Fruit fly (Drosophila melanogaster) whole organism, embryonic: Measurements from ENCODE around the gene CG11470.

ENCODE experiments used
- Bteb2 ChIP-seq: fragments of 200-800 bp; sonication (Bioruptor generic); optimal IDR thresholded peaks from 2 replicates; lab custom pipeline; 2016; ENCODE audit warnings: missing biosample characterization, missing genetic modification characterization
- CG10267 ChIP-seq: fragments of 200-800 bp; sonication (Bioruptor generic); optimal IDR thresholded peaks from 2 replicates; lab custom pipeline; 2018; ENCODE audit warnings: missing biosample characterization, mild to moderate bottlenecking, missing genetic modification characterization, moderate library complexity
- CG11398 ChIP-seq: fragments of 200-800 bp; sonication (Bioruptor generic); optimal IDR thresholded peaks from 2 replicates; lab custom pipeline; 2016; ENCODE audit warnings: missing biosample characterization, missing genetic modification characterization
- CG12299 ChIP-seq: fragments of 200-800 bp; sonication (Bioruptor generic); optimal IDR thresholded peaks from 2 replicates; lab custom pipeline; 2018; ENCODE audit warnings: missing biosample characterization, mild to moderate bottlenecking, missing genetic modification characterization
- CG13287 ChIP-seq: fragments of 200-800 bp; sonication (Bioruptor generic); IDR thresholded peaks from 2 replicates; pipeline ENCODE4 v1.3.6; 2022; ENCODE audit warnings: missing biosample characterization, missing genetic modification characterization; ENCODE audit not compliant: partially characterized antibody
- CG14710 ChIP-seq: fragments of 200-800 bp; sonication (Bioruptor generic); optimal IDR thresholded peaks from 3 replicates; lab custom pipeline; 2019; ENCODE audit warnings: missing biosample characterization, mild to moderate bottlenecking, missing genetic modification characterization, moderate library complexity
- CG1603 ChIP-seq: fragments of 200-800 bp; sonication (Bioruptor generic); optimal IDR thresholded peaks from 2 replicates; lab custom pipeline; 2019; ENCODE audit warnings: missing biosample characterization, mild to moderate bottlenecking, missing genetic modification characterization, moderate library complexity
- CG17361 ChIP-seq: fragments of 200-800 bp; sonication (Bioruptor generic); IDR thresholded peaks from 3 replicates; pipeline ENCODE4 v1.3.6; 2022; ENCODE audit warnings: missing biosample characterization, missing genetic modification characterization
- CG18011 ChIP-seq: fragments of 200-800 bp; sonication (Bioruptor generic); optimal IDR thresholded peaks from 2 replicates; lab custom pipeline; 2017; ENCODE audit warnings: missing biosample characterization, missing genetic modification characterization, mild to moderate bottlenecking, moderate library complexity, missing genotype
- CG18764 ChIP-seq: fragments of 200-800 bp; sonication (Bioruptor generic); optimal IDR thresholded peaks from 3 replicates; lab custom pipeline; 2016; ENCODE audit warnings: missing biosample characterization, missing genetic modification characterization
- CG2120 ChIP-seq: fragments of 200-800 bp; sonication (Bioruptor generic); optimal IDR thresholded peaks from 3 replicates; lab custom pipeline; 2016; ENCODE audit warnings: missing biosample characterization, missing genetic modification characterization
- CG30020 ChIP-seq: fragments of 200-800 bp; optimal IDR thresholded peaks from 2 replicates; lab custom pipeline; 2019; ENCODE audit warnings: missing biosample characterization, mild to moderate bottlenecking, missing genetic modification characterization, moderate library complexity
- CG32532 ChIP-seq: fragments of 200-800 bp; sonication (Bioruptor generic); IDR thresholded peaks from 2 replicates; pipeline ENCODE4 v1.3.6; 2022; ENCODE audit warnings: missing biosample characterization, missing genetic modification characterization
- CG3838 ChIP-seq: fragments of 200-800 bp; sonication (Bioruptor generic); optimal IDR thresholded peaks from 3 replicates; lab custom pipeline; 2016; ENCODE audit warnings: missing biosample characterization, missing genetic modification characterization
- CG4617 ChIP-seq: fragments of 200-800 bp; sonication (Bioruptor generic); optimal IDR thresholded peaks from 3 replicates; lab custom pipeline; 2016; ENCODE audit warnings: missing biosample characterization, missing genetic modification characterization, borderline replicate concordance
- CG4730 ChIP-seq: fragments of 200-800 bp; sonication (Bioruptor generic); IDR thresholded peaks from 2 replicates; pipeline ENCODE4 v1.3.6; 2022; ENCODE audit warnings: missing biosample characterization, missing genetic modification characterization
- CG8388 ChIP-seq: fragments of 200-800 bp; sonication (Bioruptor generic); optimal IDR thresholded peaks from 2 replicates; lab custom pipeline; 2019; ENCODE audit warnings: missing biosample characterization, mild to moderate bottlenecking, missing genetic modification characterization, moderate library complexity
- Doc2 ChIP-seq: fragments of 200-800 bp; sonication (Bioruptor generic); IDR thresholded peaks from 2 replicates; pipeline ENCODE4 v1.3.6; 2022; ENCODE audit warnings: missing biosample characterization, missing genetic modification characterization
- Dp ChIP-seq: fragments of 200-800 bp; sonication (Bioruptor generic); optimal IDR thresholded peaks from 2 replicates; lab custom pipeline; 2018; ENCODE audit warnings: missing biosample characterization, mild to moderate bottlenecking, missing genetic modification characterization, moderate library complexity
- HLH3B ChIP-seq: fragments of 200-800 bp; sonication (Bioruptor generic); IDR thresholded peaks from 2 replicates; pipeline ENCODE4 v1.3.6; 2022; ENCODE audit warnings: missing biosample characterization, missing genetic modification characterization
- Hr39 ChIP-seq: fragments of >200 bp; optimal IDR thresholded peaks from 2 replicates; lab custom pipeline; 2017
- Hr78 ChIP-seq, 2 experiments: fragments of 200-800 bp in 1 of 2; fragments of >200 bp in 1 of 2; sonication (Bioruptor generic) in 1 of 2; optimal IDR thresholded peaks; 2 replicates each; lab custom pipeline; 2017 to 2019; ENCODE audit warnings: missing biosample characterization in 2 of 2, missing genetic modification characterization in 2 of 2, mild to moderate bottlenecking in 1 of 2, moderate library complexity in 1 of 2
- MTF-1 ChIP-seq: fragments of 200-800 bp; sonication (Bioruptor generic); optimal IDR thresholded peaks from 2 replicates; lab custom pipeline; 2018; ENCODE audit warnings: missing biosample characterization, mild to moderate bottlenecking, missing genetic modification characterization, borderline replicate concordance
- Nf-YB ChIP-seq: fragments of 200-800 bp; sonication (Bioruptor generic); optimal IDR thresholded peaks from 3 replicates; lab custom pipeline; 2019; ENCODE audit warnings: missing biosample characterization, mild to moderate bottlenecking, missing genetic modification characterization, moderate library complexity
- Pdp1 ChIP-seq, 2 experiments: fragments of 200-800 bp; sonication (Bioruptor generic); optimal IDR thresholded peaks; 3 replicates each; lab custom pipeline; 2016; ENCODE audit warnings: missing biosample characterization in 2 of 2, missing genetic modification characterization in 2 of 2, mild to moderate bottlenecking in 1 of 2, moderate library complexity in 1 of 2
- Poxn ChIP-seq: fragments of 200-800 bp; sonication (Bioruptor generic); IDR thresholded peaks from 2 replicates; pipeline ENCODE4 v1.3.6; 2022; ENCODE audit warnings: missing biosample characterization, missing genetic modification characterization
- Rfx ChIP-seq: fragments of 200-800 bp; sonication (Bioruptor generic); IDR thresholded peaks from 2 replicates; pipeline ENCODE4 v1.3.6; 2022; ENCODE audit warnings: missing biosample characterization, missing genetic modification characterization
- YL-1 ChIP-seq: fragments of 200-800 bp; sonication (Bioruptor generic); optimal IDR thresholded peaks from 3 replicates; lab custom pipeline; 2017; ENCODE audit warnings: missing biosample characterization, mild to moderate bottlenecking, missing genetic modification characterization
- ab ChIP-seq: fragments of 200-800 bp; sonication (Bioruptor generic); optimal IDR thresholded peaks from 2 replicates; lab custom pipeline; 2016; ENCODE audit warnings: missing biosample characterization, missing genetic modification characterization
- al ChIP-seq: fragments of 200-800 bp; sonication (Bioruptor generic); IDR thresholded peaks from 2 replicates; pipeline ENCODE4 v1.3.6; 2022; ENCODE audit warnings: missing biosample characterization, missing genetic modification characterization
- cas ChIP-seq: fragments of 200-800 bp; sonication (Bioruptor generic); IDR thresholded peaks from 2 replicates; pipeline ENCODE4 v1.3.6; 2022; ENCODE audit warnings: missing biosample characterization, missing genetic modification characterization
- cato ChIP-seq: fragments of 200-800 bp; sonication (Bioruptor generic); optimal IDR thresholded peaks from 2 replicates; lab custom pipeline; 2016; ENCODE audit warnings: missing biosample characterization, missing genetic modification characterization, borderline replicate concordance
- crp ChIP-seq, 2 experiments: fragments of 200-800 bp; sonication (Bioruptor generic); optimal IDR thresholded peaks; 2 replicates in 1 of 2; 3 replicates in 1 of 2; lab custom pipeline; 2017; ENCODE audit warnings: missing biosample characterization in 2 of 2, missing genetic modification characterization in 2 of 2, mild to moderate bottlenecking in 1 of 2, moderate library complexity in 1 of 2
- dmrt11E ChIP-seq: fragments of 200-800 bp; sonication (Bioruptor generic); optimal IDR thresholded peaks from 3 replicates; lab custom pipeline; 2018; ENCODE audit warnings: missing biosample characterization, mild to moderate bottlenecking, missing genetic modification characterization, moderate library complexity
- dpn ChIP-seq, 2 experiments: fragments of 200-800 bp; sonication (Bioruptor generic); optimal IDR thresholded peaks; 3 replicates each; lab custom pipeline; 2016; ENCODE audit warnings: missing biosample characterization in 2 of 2, missing genetic modification characterization in 2 of 2
- ewg ChIP-seq: fragments of 200-800 bp; sonication (Bioruptor generic); optimal IDR thresholded peaks from 3 replicates; lab custom pipeline; 2017; ENCODE audit warnings: mild to moderate bottlenecking, missing biosample characterization, missing genetic modification reagents, missing genetic modification characterization
- eyg ChIP-seq: fragments of 200-800 bp; sonication (Bioruptor generic); optimal IDR thresholded peaks from 3 replicates; lab custom pipeline; 2016; ENCODE audit warnings: missing biosample characterization, missing genetic modification characterization
- lab ChIP-seq: fragments of 200-800 bp; sonication (Bioruptor generic); optimal IDR thresholded peaks from 3 replicates; lab custom pipeline; 2017; ENCODE audit warnings: missing biosample characterization, missing genetic modification characterization, mild to moderate bottlenecking, moderate library complexity, missing genetic modification reagents
- p53 ChIP-seq: fragments of 200-800 bp; sonication (Bioruptor generic); optimal IDR thresholded peaks from 2 replicates; lab custom pipeline; 2016; ENCODE audit warnings: missing biosample characterization, missing genetic modification characterization
- pfk ChIP-seq: fragments of 200-800 bp; sonication (Bioruptor generic); optimal IDR thresholded peaks from 2 replicates; lab custom pipeline; 2018; ENCODE audit warnings: missing biosample characterization, mild to moderate bottlenecking, missing genetic modification characterization, moderate library complexity
- pho ChIP-seq: fragments of 200-800 bp; sonication (Bioruptor generic); optimal IDR thresholded peaks from 2 replicates; lab custom pipeline; 2016; ENCODE audit warnings: missing biosample characterization, missing genetic modification characterization
- pnt ChIP-seq: fragments of 200-800 bp; sonication (Bioruptor generic); optimal IDR thresholded peaks from 3 replicates; lab custom pipeline; 2016; ENCODE audit warnings: missing biosample characterization, missing genetic modification characterization
- pum ChIP-seq: fragments of 200-800 bp; sonication (Bioruptor generic); optimal IDR thresholded peaks from 2 replicates; lab custom pipeline; 2016; ENCODE audit warnings: missing biosample characterization, missing genetic modification characterization
- sc ChIP-seq, 3 experiments: fragments of >200 bp in 2 of 3; fragments of 200-800 bp in 1 of 3; sonication (Bioruptor generic) in 1 of 3; optimal IDR thresholded peaks; 2 replicates in 2 of 3; 3 replicates in 1 of 3; lab custom pipeline; 2017; ENCODE audit warnings: mild to moderate bottlenecking in 1 of 3, missing biosample characterization in 1 of 3, missing genetic modification characterization in 1 of 3, missing genetic modification reagents in 1 of 3
- sens ChIP-seq: fragments of 200-800 bp; sonication (Bioruptor generic); peaks from one replicate; lab custom pipeline; 2016; ENCODE audit warnings: missing biosample characterization, missing genetic modification characterization
- shn ChIP-seq: fragments of 200-800 bp; sonication (Bioruptor generic); optimal IDR thresholded peaks from 3 replicates; lab custom pipeline; 2016; ENCODE audit warnings: missing biosample characterization, missing genetic modification characterization
- slbo ChIP-seq: fragments of 200-800 bp; sonication (Bioruptor generic); IDR thresholded peaks from 2 replicates; pipeline ENCODE4 v1.3.6; 2022; ENCODE audit warnings: missing biosample characterization, missing genetic modification characterization
- sqz ChIP-seq: fragments of 200-800 bp; sonication (Bioruptor generic); optimal IDR thresholded peaks from 3 replicates; lab custom pipeline; 2018; ENCODE audit warnings: missing biosample characterization, mild to moderate bottlenecking, missing genetic modification characterization
- wdn ChIP-seq: fragments of 200-800 bp; sonication (Bioruptor generic); IDR thresholded peaks from 2 replicates; pipeline ENCODE4 v1.3.6; 2022; ENCODE audit warnings: missing biosample characterization, missing genetic modification characterization

Gene CG11470

DNA sequence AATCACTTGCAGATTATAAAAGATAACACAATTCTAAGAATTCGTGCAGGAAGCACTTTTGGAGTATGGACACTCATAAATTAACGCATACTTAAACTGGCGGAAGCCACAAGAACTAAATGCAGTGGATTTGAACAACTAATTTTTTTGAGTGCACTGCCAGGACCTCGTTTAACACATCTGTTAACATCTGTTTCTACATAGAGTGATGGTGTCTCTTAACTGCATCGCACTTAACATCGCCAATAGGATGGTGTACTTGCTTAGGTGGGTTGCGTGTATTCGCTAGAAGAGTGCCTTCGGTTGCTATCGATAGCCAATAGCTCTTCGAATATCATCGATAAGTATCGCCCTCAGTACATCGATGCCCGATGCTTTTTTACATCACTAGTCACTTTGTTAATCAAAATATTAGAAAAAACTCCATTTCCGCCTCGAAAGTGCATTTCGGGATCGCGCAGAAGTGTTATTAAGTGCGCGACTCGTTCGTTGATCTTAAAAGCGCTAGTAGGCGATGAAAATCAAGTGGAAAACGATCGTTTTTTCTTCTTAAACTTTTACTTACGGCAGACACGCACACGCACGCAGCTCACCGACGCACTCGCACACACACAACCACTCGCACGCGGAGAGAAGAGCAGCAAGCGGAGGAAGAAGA is 2.0 kb upstream of the CG11470 start, which contains the start of gene alph (continued):
- TF ChIP-seq CG10267 (tag; lab: Kevin White, UChicago), result peak; percentile 62
- TF ChIP-seq Doc2, result no peak
- no peak for TF ChIP-seq pum (GFP tag; lab: Kevin White, UChicago)
- TF ChIP-seq CG4730 (GFP tag; lab: Robert Waterston, UW), result no peak
- no peak for TF ChIP-seq sc (optimal IDR thresholded peaks at IDR 0.05; lab: Kevin White, UChicago)
- TF ChIP-seq sc (GFP tag; optimal IDR thresholded peaks at IDR 0.05; lab: Kevin White, UChicago), result no peak
- TF ChIP-seq CG18764 (GFP tag; lab: Kevin White, UChicago), result peak; percentile 20
- no peak for TF ChIP-seq MTF-1 (GFP tag; lab: Kevin White, UChicago)
- TF ChIP-seq dpn (GFP tag; optimal IDR thresholded peaks at IDR 0.05; lab: Kevin White, UChicago), result peak; percentile 6 to 50
- peak; percentile 94 for TF ChIP-seq CG4617 (GFP tag; lab: Kevin White, UChicago)
- no peak for TF ChIP-seq Nf-YB (GFP tag; lab: Kevin White, UChicago)
- no peak; the same call in 2 of the 3 replicates for TF ChIP-seq CG17361
- peak; percentile 37; the same call in 1 of the 2 replicates for TF ChIP-seq HLH3B
- peak; percentile 98 for TF ChIP-seq CG13287 (GFP tag; lab: Robert Waterston, UW)
- peak in 1 of 2 experiments; percentile 59 for TF ChIP-seq crp (GFP tag; optimal IDR thresholded peaks at IDR 0.05; lab: Kevin White, UChicago)
- no peak for TF ChIP-seq Hr39 (lab: Kevin White, UChicago)
- peak; percentile 77 for TF ChIP-seq YL-1
- peak; percentile 85 for TF ChIP-seq CG1603 (tag; lab: Kevin White, UChicago)
- peak; percentile 15 for TF ChIP-seq Bteb2 (GFP tag; lab: Kevin White, UChicago)
- TF ChIP-seq ab (GFP tag; lab: Kevin White, UChicago), result peak; percentile 0
- TF ChIP-seq slbo (GFP tag; lab: Robert Waterston, UW), result peak; percentile 53
- peak; percentile 41 for TF ChIP-seq lab
- TF ChIP-seq wdn (GFP tag; lab: Robert Waterston, UW), result no peak; the same call in 1 of the 2 replicates
- TF ChIP-seq CG2120 (GFP tag; lab: Kevin White, UChicago), result peak; percentile 48
- no peak for TF ChIP-seq CG3838 (GFP tag; lab: Kevin White, UChicago)
- no peak for TF ChIP-seq Hr78 (GFP tag; optimal IDR thresholded peaks at IDR 0.05; lab: Kevin White, UChicago)
- TF ChIP-seq Poxn, result no peak
- TF ChIP-seq shn (GFP tag; lab: Kevin White, UChicago), result peak; percentile 53
- TF ChIP-seq pho (GFP tag; lab: Kevin White, UChicago), result no peak
- TF ChIP-seq cato (GFP tag; lab: Kevin White, UChicago), result no peak
- TF ChIP-seq CG30020, result no peak
- no peak for TF ChIP-seq cas (GFP tag; lab: Robert Waterston, UW)
- TF ChIP-seq CG11398 (GFP tag; lab: Kevin White, UChicago), result peak; percentile 54
- TF ChIP-seq sqz (GFP tag; lab: Kevin White, UChicago), result no peak
- TF ChIP-seq p53 (GFP tag; lab: Kevin White, UChicago), result peak; percentile 52
- no peak for TF ChIP-seq al (GFP tag; lab: Robert Waterston, UW)
- peak; percentile 54 for TF ChIP-seq dmrt11E (tag; lab: Kevin White, UChicago)
- TF ChIP-seq CG18011 (GFP tag; lab: Kevin White, UChicago), result no peak
- peak; percentile 51 for TF ChIP-seq CG32532 (GFP tag; lab: Robert Waterston, UW)
- TF ChIP-seq Pdp1 (GFP tag; optimal IDR thresholded peaks at IDR 0.05; lab: Kevin White, UChicago), result peak in 1 of 2 experiments; percentile 81
- TF ChIP-seq Rfx (GFP tag; lab: Robert Waterston, UW), result peak; percentile 69
- TF ChIP-seq CG12299 (tag; lab: Kevin White, UChicago), result no peak
- TF ChIP-seq CG14710 (tag; lab: Kevin White, UChicago), result peak; percentile 69
- TF ChIP-seq pnt (GFP tag; lab: Kevin White, UChicago), result no peak
- TF ChIP-seq ewg (GFP tag; lab: Kevin White, UChicago), result peak; percentile 14
- peak; percentile 94 for TF ChIP-seq sens (GFP tag; lab: Kevin White, UChicago)
- no peak for TF ChIP-seq pfk (GFP tag; lab: Kevin White, UChicago)
- peak; percentile 34 for TF ChIP-seq Dp (GFP tag; lab: Kevin White, UChicago)
- no peak for TF ChIP-seq CG8388 (GFP tag; lab: Kevin White, UChicago)
- no peak for TF ChIP-seq eyg (GFP tag; lab: Kevin White, UChicago)
